Fruit fly (Drosophila melanogaster): ENCODE results near the gene ems.

ems gene

dm6 chr3R:13934618-13935017 is 33.0 kb downstream of the ems start (continued):
- TF ChIP-seq Hr38 (GFP tag; optimal IDR thresholded peaks at IDR 0.05): no peak
- TF ChIP-seq CG11294 (GFP tag; IDR thresholded peaks at IDR 0.05): no peak
- TF ChIP-seq Sox102F (GFP tag; optimal IDR thresholded peaks at IDR 0.05): peak; percentile 72
- TF ChIP-seq CG8319 (GFP tag; optimal IDR thresholded peaks at IDR 0.05): peak; percentile 35
- TF ChIP-seq CG4318 (GFP tag; optimal IDR thresholded peaks at IDR 0.05): no peak
- TF ChIP-seq Hr39 (GFP tag; optimal IDR thresholded peaks at IDR 0.05): peak; percentile 57
- TF ChIP-seq OdsH (GFP tag; optimal IDR thresholded peaks at IDR 0.05): peak; percentile 66
- TF ChIP-seq CG3919 (GFP tag; optimal IDR thresholded peaks at IDR 0.05): peak; percentile 49
- TF ChIP-seq svp (GFP tag): peak; percentile 89
- peak; percentile 24 for TF ChIP-seq Sox15 (GFP tag; optimal IDR thresholded peaks at IDR 0.05)
- TF ChIP-seq CG6276 (GFP tag; optimal IDR thresholded peaks at IDR 0.05): no peak
- TF ChIP-seq Ets21C (GFP tag; optimal IDR thresholded peaks at IDR 0.05): peak; percentile 41

- TF ChIP-seq CG6792 (GFP tag; optimal IDR thresholded peaks at IDR 0.05): no peak
- no peak for TF ChIP-seq CG11902 (GFP tag; optimal IDR thresholded peaks at IDR 0.05)
- no peak for TF ChIP-seq CG32006 (GFP tag; optimal IDR thresholded peaks at IDR 0.05)
- no peak for TF ChIP-seq CG9139 (GFP tag; optimal IDR thresholded peaks at IDR 0.05)
- no peak for TF ChIP-seq Lpt (GFP tag; optimal IDR thresholded peaks at IDR 0.05)
- no peak for TF ChIP-seq acj6 (GFP tag; optimal IDR thresholded peaks at IDR 0.05)
- TF ChIP-seq CG6163 (GFP tag; IDR thresholded peaks at IDR 0.05): no peak
- TF ChIP-seq Eip75B (GFP tag; optimal IDR thresholded peaks at IDR 0.05): no peak
- TF ChIP-seq CG15336 (GFP tag; IDR thresholded peaks at IDR 0.05): no peak
These were observed 34.7 kb downstream of the ems start for dm6 chr3R:13936309-13936708.

DNA sequence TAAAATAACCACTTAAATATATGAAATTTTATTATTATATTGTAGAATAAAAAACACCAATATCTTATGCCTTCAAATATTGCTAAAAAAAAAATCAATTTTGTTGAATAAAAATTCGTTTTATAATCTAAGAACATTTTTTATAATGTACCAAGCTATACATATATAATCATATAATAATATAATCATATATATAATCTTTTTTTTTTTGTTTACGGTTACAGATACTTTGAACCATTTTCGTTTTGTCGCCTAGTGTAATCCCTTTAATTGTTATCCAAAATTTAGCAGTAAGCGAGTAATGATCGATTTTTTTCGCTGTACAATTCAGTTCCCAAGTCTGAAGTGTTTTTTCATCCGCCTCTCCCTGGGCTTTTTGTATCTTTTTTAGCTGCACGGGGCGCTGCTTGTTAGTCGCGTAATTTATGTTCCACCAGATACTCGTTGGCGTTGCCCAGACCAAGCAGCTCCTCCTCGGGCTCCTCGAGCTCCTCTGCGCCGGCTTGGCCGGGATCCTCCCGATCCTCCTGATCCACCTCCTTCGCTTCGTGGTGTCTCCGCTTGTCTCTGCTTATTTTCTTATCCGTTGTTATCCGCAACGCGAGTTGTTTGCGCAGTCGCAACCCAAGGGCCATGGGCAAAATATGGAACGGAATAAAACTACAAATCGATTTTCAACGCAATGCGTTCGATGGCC is 37.8 kb downstream of the ems start:
- no peak for TF ChIP-seq Smox (GFP tag; optimal IDR thresholded peaks at IDR 0.05)
- peak; percentile 46 for TF ChIP-seq CG10631 (GFP tag; optimal IDR thresholded peaks at IDR 0.05)
- TF ChIP-seq CG1621 (tag; optimal IDR thresholded peaks at IDR 0.05): peak; percentile 67
- peak; percentile 32 for TF ChIP-seq achi (GFP tag; optimal IDR thresholded peaks at IDR 0.05)
- TF ChIP-seq fd59A (GFP tag; optimal IDR thresholded peaks at IDR 0.05): no peak
- TF ChIP-seq CG6163 (GFP tag; IDR thresholded peaks at IDR 0.05): peak; percentile 54; the same call in 2 of the 3 replicates
- peak; percentile 14 for TF ChIP-seq CG3919 (GFP tag; optimal IDR thresholded peaks at IDR 0.05)
- TF ChIP-seq Eip93F (GFP tag; optimal IDR thresholded peaks at IDR 0.05): no peak
- TF ChIP-seq CG11762 (GFP tag; optimal IDR thresholded peaks at IDR 0.05; ENCODE audit: insufficient read depth): no peak
- peak; percentile 53 for TF ChIP-seq esn (GFP tag; optimal IDR thresholded peaks at IDR 0.05)
- TF ChIP-seq lz (GFP tag; optimal IDR thresholded peaks at IDR 0.05): peak; percentile 2
- peak; percentile 37 for TF ChIP-seq Eip78C (GFP tag)
- peak; percentile 39 for TF ChIP-seq acj6 (GFP tag; optimal IDR thresholded peaks at IDR 0.05)
- TF ChIP-seq CG8632 (GFP tag; optimal IDR thresholded peaks at IDR 0.05): peak; percentile 29
- TF ChIP-seq fd85E (GFP tag; optimal IDR thresholded peaks at IDR 0.05): no peak
- TF ChIP-seq Eip75B (GFP tag; optimal IDR thresholded peaks at IDR 0.05): no peak
- TF ChIP-seq CG11294 (GFP tag; IDR thresholded peaks at IDR 0.05): no peak
- no peak for TF ChIP-seq pdm3 (GFP tag; optimal IDR thresholded peaks at IDR 0.05)
- no peak for TF ChIP-seq OdsH (GFP tag; optimal IDR thresholded peaks at IDR 0.05)
- TF ChIP-seq spab (GFP tag; optimal IDR thresholded peaks at IDR 0.05): peak; percentile 16
- TF ChIP-seq CG34406 (GFP tag; optimal IDR thresholded peaks at IDR 0.05): peak; percentile 29
- TF ChIP-seq CG8119 (GFP tag; IDR thresholded peaks at IDR 0.05): no peak
- TF ChIP-seq svp (GFP tag): peak; percentile 64
- TF ChIP-seq salr (GFP tag; optimal IDR thresholded peaks at IDR 0.05): peak in 1 of 2 experiments; percentile 16
- peak; percentile 9 for TF ChIP-seq CG6808 (GFP tag; optimal IDR thresholded peaks at IDR 0.05)
- TF ChIP-seq ss (GFP tag; optimal IDR thresholded peaks at IDR 0.05): no peak
- TF ChIP-seq CG6792 (GFP tag; optimal IDR thresholded peaks at IDR 0.05): peak; percentile 6
- no peak for TF ChIP-seq CG10669 (GFP tag; optimal IDR thresholded peaks at IDR 0.05)
- no peak for TF ChIP-seq Lpt (GFP tag; optimal IDR thresholded peaks at IDR 0.05)
- TF ChIP-seq net (GFP tag; optimal IDR thresholded peaks at IDR 0.05): no peak
- TF ChIP-seq CG3032 (tag; optimal IDR thresholded peaks at IDR 0.05): peak; percentile 55
- TF ChIP-seq Hr39 (GFP tag; optimal IDR thresholded peaks at IDR 0.05): no peak
- peak; percentile 21 for TF ChIP-seq Ets96B (tag; optimal IDR thresholded peaks at IDR 0.05)
- TF ChIP-seq dsx (GFP tag; optimal IDR thresholded peaks at IDR 0.05; ENCODE audit: poor library complexity, severe bottlenecking): no peak
- TF ChIP-seq vri (GFP tag; optimal IDR thresholded peaks at IDR 0.05): peak; percentile 1
- no peak for TF ChIP-seq CG15336 (GFP tag; IDR thresholded peaks at IDR 0.05)
